Fruit fly (Drosophila melanogaster) whole organism, prepupa: ENCODE data around the gene Ance.
A peak's percentile ranks its signal among the peaks of the same experiment; 100 is the strongest.

Source experiments
- Blimp-1 ChIP-seq: fragments of 200-800 bp; sonication (Bioruptor generic); optimal IDR thresholded peaks from 3 replicates; lab custom pipeline; 2017; ENCODE audit warnings: missing biosample characterization, missing genetic modification characterization, mild to moderate bottlenecking, moderate library complexity, missing genetic modification reagents
- CG10631 ChIP-seq: fragments of 200-800 bp; sonication (Bioruptor generic); optimal IDR thresholded peaks from 2 replicates; lab custom pipeline; 2016; ENCODE audit warnings: missing biosample characterization, missing genetic modification characterization
- CG10669 ChIP-seq: fragments of 200-800 bp; sonication (Bioruptor generic); optimal IDR thresholded peaks from 3 replicates; lab custom pipeline; 2018; ENCODE audit warnings: missing biosample characterization, mild to moderate bottlenecking, missing genetic modification characterization, moderate library complexity
- CG11294 ChIP-seq: fragments of 200-800 bp; sonication (Bioruptor generic); IDR thresholded peaks from 2 replicates; pipeline ENCODE4 v1.3.6; 2022; ENCODE audit warnings: missing biosample characterization, missing genetic modification characterization
- CG11762 ChIP-seq: fragments of 200-800 bp; sonication (Bioruptor generic); optimal IDR thresholded peaks from 3 replicates; lab custom pipeline; 2016; ENCODE audit warnings: missing biosample characterization, missing genetic modification characterization; ENCODE audit not compliant: insufficient read depth
- CG15336 ChIP-seq: fragments of 200-800 bp; sonication (Bioruptor generic); IDR thresholded peaks from 2 replicates; pipeline ENCODE4 v1.3.6; 2022; ENCODE audit warnings: missing biosample characterization, missing genetic modification characterization
- CG1621 ChIP-seq: fragments of 200-800 bp; sonication (Bioruptor generic); optimal IDR thresholded peaks from 3 replicates; lab custom pipeline; 2018; ENCODE audit warnings: missing biosample characterization, mild to moderate bottlenecking, missing genetic modification characterization
- CG16779 ChIP-seq: fragments of 200-800 bp; sonication (Bioruptor generic); optimal IDR thresholded peaks from 3 replicates; lab custom pipeline; 2017; ENCODE audit warnings: missing biosample characterization, mild to moderate bottlenecking, missing genetic modification characterization
- CG3032 ChIP-seq: fragments of 200-800 bp; optimal IDR thresholded peaks from 2 replicates; lab custom pipeline; 2019; ENCODE audit warnings: missing biosample characterization, mild to moderate bottlenecking, missing genetic modification characterization, moderate library complexity
- CG31627 ChIP-seq: fragments of 200-800 bp; sonication (Bioruptor generic); optimal IDR thresholded peaks from 3 replicates; lab custom pipeline; 2016; ENCODE audit warnings: missing biosample characterization, missing genetic modification characterization
- CG32006 ChIP-seq: fragments of 200-800 bp; sonication (Bioruptor generic); optimal IDR thresholded peaks from 3 replicates; lab custom pipeline; 2017; ENCODE audit warnings: missing biosample characterization, mild to moderate bottlenecking, missing genetic modification characterization
- CG34406 ChIP-seq: fragments of 200-800 bp; sonication (Bioruptor generic); optimal IDR thresholded peaks from 3 replicates; lab custom pipeline; 2016; ENCODE audit warnings: missing biosample characterization, missing genetic modification characterization
- CG3919 ChIP-seq: fragments of 200-800 bp; sonication (Bioruptor generic); optimal IDR thresholded peaks from 3 replicates; lab custom pipeline; 2016; ENCODE audit warnings: missing biosample characterization, missing genetic modification characterization
- CG6163 ChIP-seq: fragments of 200-800 bp; sonication (Bioruptor generic); IDR thresholded peaks from 3 replicates; pipeline ENCODE4 v1.3.6; 2022; ENCODE audit warnings: missing biosample characterization, missing genetic modification characterization
- CG6792 ChIP-seq: fragments of 200-800 bp; sonication (Bioruptor generic); optimal IDR thresholded peaks from 3 replicates; lab custom pipeline; 2016; ENCODE audit warnings: missing biosample characterization, missing genetic modification characterization
- CG6808 ChIP-seq: fragments of 200-800 bp; sonication (Bioruptor generic); optimal IDR thresholded peaks from 3 replicates; lab custom pipeline; 2017; ENCODE audit warnings: missing biosample characterization, missing genetic modification characterization, mild to moderate bottlenecking, moderate library complexity, missing genetic modification reagents
- CG7368 ChIP-seq: fragments of 200-800 bp; sonication (Bioruptor generic); optimal IDR thresholded peaks from 3 replicates; lab custom pipeline; 2016; ENCODE audit warnings: missing biosample characterization, missing genetic modification characterization
- CG8119 ChIP-seq: fragments of 200-800 bp; sonication (Bioruptor generic); IDR thresholded peaks from 3 replicates; pipeline ENCODE4 v1.3.6; 2022; ENCODE audit warnings: missing biosample characterization, missing genetic modification characterization
- Eip75B ChIP-seq: fragments of 200-800 bp; sonication (Bioruptor generic); optimal IDR thresholded peaks from 3 replicates; lab custom pipeline; 2016; ENCODE audit warnings: missing biosample characterization, missing genetic modification characterization
- Eip78C ChIP-seq: fragments of 200-800 bp; sonication (Bioruptor generic); peaks from one replicate; lab custom pipeline; 2016; ENCODE audit warnings: missing biosample characterization, missing genetic modification characterization
- Ets96B ChIP-seq: fragments of 200-800 bp; optimal IDR thresholded peaks from 2 replicates; lab custom pipeline; 2019; ENCODE audit warnings: missing biosample characterization, mild to moderate bottlenecking, missing genetic modification characterization, moderate library complexity
- Gug ChIP-seq: fragments of 200-800 bp; sonication (Bioruptor generic); IDR thresholded peaks from 2 replicates; pipeline ENCODE4 v1.3.6; 2022; ENCODE audit warnings: missing biosample characterization, missing genetic modification characterization
- Hr38 ChIP-seq: sonication (Bioruptor generic); optimal IDR thresholded peaks from 2 replicates; lab custom pipeline; 2016; ENCODE audit warnings: missing biosample characterization, missing genetic modification characterization
- Hr39 ChIP-seq: fragments of 200-800 bp; sonication (Bioruptor generic); optimal IDR thresholded peaks from 2 replicates; lab custom pipeline; 2016; ENCODE audit warnings: missing biosample characterization, missing genetic modification characterization
- Hr4 ChIP-seq: fragments of 200-800 bp; sonication (Bioruptor generic); optimal IDR thresholded peaks from 3 replicates; lab custom pipeline; 2016; ENCODE audit warnings: missing biosample characterization, missing genetic modification characterization
- Lpt ChIP-seq: fragments of 200-800 bp; sonication (Bioruptor generic); optimal IDR thresholded peaks from 3 replicates; lab custom pipeline; 2016; ENCODE audit warnings: missing biosample characterization, missing genetic modification characterization
- Met ChIP-seq: fragments of 200-800 bp; sonication (Bioruptor generic); optimal IDR thresholded peaks from 3 replicates; lab custom pipeline; 2016; ENCODE audit warnings: missing biosample characterization, missing genetic modification characterization
- Smox ChIP-seq: fragments of 200-800 bp; sonication (Bioruptor generic); optimal IDR thresholded peaks from 3 replicates; lab custom pipeline; 2016; ENCODE audit warnings: missing biosample characterization, missing genetic modification characterization
- Sox15 ChIP-seq: fragments of 200-800 bp; sonication (Bioruptor generic); optimal IDR thresholded peaks from 3 replicates; lab custom pipeline; 2016; ENCODE audit warnings: missing biosample characterization, missing genetic modification characterization
- achi ChIP-seq: fragments of 200-800 bp; sonication (Bioruptor generic); optimal IDR thresholded peaks from 3 replicates; lab custom pipeline; 2016; ENCODE audit warnings: missing biosample characterization, missing genetic modification characterization
- acj6 ChIP-seq: fragments of 200-800 bp; sonication (Bioruptor generic); optimal IDR thresholded peaks from 3 replicates; lab custom pipeline; 2016; ENCODE audit warnings: missing biosample characterization, missing genetic modification characterization
- cyc ChIP-seq: fragments of 200-800 bp; sonication (Bioruptor generic); optimal IDR thresholded peaks from 3 replicates; lab custom pipeline; 2016; ENCODE audit warnings: missing biosample characterization, missing genetic modification characterization
- dac ChIP-seq: fragments of 200-800 bp; sonication (Bioruptor generic); optimal IDR thresholded peaks from 2 replicates; lab custom pipeline; 2017; ENCODE audit warnings: missing biosample characterization, mild to moderate bottlenecking, missing genetic modification characterization
- dsx ChIP-seq: fragments of 200-800 bp; optimal IDR thresholded peaks from 3 replicates; lab custom pipeline; 2019; ENCODE audit warnings: missing biosample characterization, mild to moderate bottlenecking, missing genetic modification characterization, moderate library complexity; ENCODE audit not compliant: poor library complexity, severe bottlenecking
- eg ChIP-seq: fragments of 200-800 bp; sonication (Bioruptor generic); IDR thresholded peaks from 3 replicates; pipeline ENCODE4 v1.3.6; 2022; ENCODE audit warnings: missing biosample characterization, missing genetic modification characterization
- esn ChIP-seq: fragments of 200-800 bp; sonication (Bioruptor generic); optimal IDR thresholded peaks from 2 replicates; lab custom pipeline; 2016; ENCODE audit warnings: missing biosample characterization, mild to moderate bottlenecking, missing genetic modification characterization, moderate library complexity
- fd59A ChIP-seq: fragments of 200-800 bp; sonication (Bioruptor generic); optimal IDR thresholded peaks from 2 replicates; lab custom pipeline; 2017; ENCODE audit warnings: missing biosample characterization, mild to moderate bottlenecking, missing genetic modification characterization, missing genetic modification reagents
- lz ChIP-seq: fragments of 200-800 bp; sonication (Bioruptor generic); optimal IDR thresholded peaks from 3 replicates; lab custom pipeline; 2016; ENCODE audit warnings: missing biosample characterization, missing genetic modification characterization
- pdm3 ChIP-seq: fragments of 200-800 bp; sonication (Bioruptor generic); optimal IDR thresholded peaks from 3 replicates; lab custom pipeline; 2016; ENCODE audit warnings: missing biosample characterization, missing genetic modification characterization
- salr ChIP-seq, 2 experiments: fragments of 200-800 bp; sonication (Bioruptor generic); optimal IDR thresholded peaks; 3 replicates each; lab custom pipeline; 2016 to 2018; ENCODE audit warnings: missing biosample characterization in 2 of 2, missing genetic modification characterization in 2 of 2, mild to moderate bottlenecking in 1 of 2
- svp ChIP-seq: fragments of 200-800 bp; sonication (Bioruptor generic); peaks from one replicate; lab custom pipeline; 2016; ENCODE audit warnings: missing biosample characterization, missing genetic modification characterization
- vri ChIP-seq: fragments of 200-800 bp; sonication (Bioruptor generic); optimal IDR thresholded peaks from 3 replicates; lab custom pipeline; 2016; ENCODE audit warnings: missing biosample characterization, mild to moderate bottlenecking, missing genetic modification characterization

Ance gene

DNA sequence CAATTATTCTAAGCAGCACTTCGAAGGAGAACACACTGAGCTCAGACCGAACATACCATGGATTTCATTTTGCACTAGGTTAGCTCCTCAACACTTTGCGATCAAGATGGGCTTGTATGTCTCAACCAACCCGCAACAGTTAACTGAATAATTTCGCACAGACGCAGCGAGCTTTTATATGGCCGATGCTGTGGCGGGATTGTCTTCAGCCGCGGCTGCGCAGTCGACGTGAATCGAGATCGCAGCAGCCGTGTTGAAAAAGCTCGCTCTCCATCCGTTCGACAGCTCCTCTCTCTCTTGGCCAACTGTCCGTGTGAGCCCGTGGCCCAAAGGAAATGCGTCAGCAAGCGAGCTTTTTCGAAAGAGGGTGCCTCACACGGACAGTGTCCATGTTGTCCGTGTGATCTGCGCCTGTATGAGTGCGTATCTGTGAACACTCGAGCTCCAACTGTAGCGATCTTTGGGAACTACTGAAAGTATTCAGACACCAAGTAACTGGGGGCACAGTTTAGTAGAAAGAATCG, 29.2 kb downstream of the Ance start, which contains the start of gene Vajk2:
Vajk2 (minus strand) TSS at position 151 of the 524 bp plus-strand sequence.
- TF ChIP-seq Eip78C (GFP tag; lab: Kevin White, UChicago) = peak; percentile 42
- peak; percentile 42; the same call in 1 of the 3 replicates for TF ChIP-seq eg (GFP tag; lab: Robert Waterston, UW)
- TF ChIP-seq Sox15 (GFP tag; lab: Kevin White, UChicago) = no peak
- TF ChIP-seq CG15336 (GFP tag; lab: Robert Waterston, UW) = 0 out of 2 replicates have a peak, but pooled peaks have one; percentile 16

DNA sequence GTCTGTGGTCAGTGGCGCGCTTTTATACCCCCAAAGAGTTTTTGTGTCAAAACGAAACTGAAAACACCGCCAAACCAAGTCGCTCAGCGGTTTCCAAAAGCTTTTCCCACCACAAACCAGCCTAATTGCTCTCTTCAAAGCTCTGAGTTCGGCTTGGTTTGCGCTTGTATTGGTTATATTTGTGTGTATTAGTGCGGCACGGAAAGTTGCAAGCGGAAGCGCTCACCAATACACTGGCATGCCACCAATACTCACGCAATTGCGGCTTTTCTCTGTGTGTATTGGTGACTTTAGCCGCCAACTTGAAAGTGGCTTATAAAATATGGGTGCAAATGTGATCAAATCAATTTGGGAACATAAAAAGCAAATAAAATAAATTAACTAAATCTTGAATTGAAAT, 42.0 kb downstream of the Ance start, which contains the start of gene Vajk3:
Vajk3 (minus strand) TSS at position 1 of the 400 bp plus-strand sequence.
- TF ChIP-seq eg (GFP tag; lab: Robert Waterston, UW) (0 out of 3 replicates have a peak, but pooled peaks have one; percentile 16), cyc (GFP tag; lab: Kevin White, UChicago) (no peak)

DNA sequence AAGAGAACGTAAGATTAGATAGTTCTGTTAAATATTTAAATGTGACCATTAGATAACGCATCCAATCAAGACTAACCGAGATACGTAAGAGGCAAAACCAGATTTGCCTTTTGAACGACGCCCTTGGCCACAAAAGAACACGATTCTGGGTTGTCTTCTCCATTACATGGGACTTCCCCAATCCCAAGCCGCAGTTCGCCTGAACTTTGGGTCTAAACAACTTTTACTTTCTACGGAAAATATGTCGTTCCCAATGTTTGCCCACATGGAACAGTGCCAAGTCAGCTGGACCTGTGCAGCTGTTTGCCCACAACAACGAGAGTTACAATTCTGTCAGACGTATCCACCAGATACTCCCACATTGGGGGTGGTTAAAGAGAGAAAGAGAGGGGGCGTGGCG, 44.3 kb downstream of the Ance start:
- no peak for TF ChIP-seq CG1621 (tag; lab: Kevin White, UChicago)
- no peak for TF ChIP-seq acj6
- TF ChIP-seq Hr4 (GFP tag; lab: Kevin White, UChicago) = no peak
- no peak for TF ChIP-seq Met (GFP tag; lab: Kevin White, UChicago)
- no peak for TF ChIP-seq salr (GFP tag; optimal IDR thresholded peaks at IDR 0.05; lab: Kevin White, UChicago)
- TF ChIP-seq CG3032 (tag; lab: Kevin White, UChicago) = no peak
- TF ChIP-seq lz (GFP tag; lab: Kevin White, UChicago) = no peak
- no peak for TF ChIP-seq CG6808 (GFP tag; lab: Kevin White, UChicago)
- no peak for TF ChIP-seq CG10669 (GFP tag; lab: Kevin White, UChicago)
- no peak for TF ChIP-seq cyc (GFP tag; lab: Kevin White, UChicago)
- TF ChIP-seq Hr38 (GFP tag; lab: Kevin White, UChicago) = no peak
- TF ChIP-seq Blimp-1 (GFP tag; lab: Kevin White, UChicago) = no peak
- no peak for TF ChIP-seq Smox (GFP tag; lab: Kevin White, UChicago)
- no peak for TF ChIP-seq CG8119 (GFP tag; lab: Robert Waterston, UW)
- TF ChIP-seq vri (GFP tag; lab: Kevin White, UChicago) = no peak
- TF ChIP-seq dac (GFP tag; lab: Kevin White, UChicago) = no peak
- no peak for TF ChIP-seq CG34406 (GFP tag; lab: Kevin White, UChicago)
- TF ChIP-seq svp (GFP tag; lab: Kevin White, UChicago) = no peak
- TF ChIP-seq, all 60 proteins: peak for 0

DNA sequence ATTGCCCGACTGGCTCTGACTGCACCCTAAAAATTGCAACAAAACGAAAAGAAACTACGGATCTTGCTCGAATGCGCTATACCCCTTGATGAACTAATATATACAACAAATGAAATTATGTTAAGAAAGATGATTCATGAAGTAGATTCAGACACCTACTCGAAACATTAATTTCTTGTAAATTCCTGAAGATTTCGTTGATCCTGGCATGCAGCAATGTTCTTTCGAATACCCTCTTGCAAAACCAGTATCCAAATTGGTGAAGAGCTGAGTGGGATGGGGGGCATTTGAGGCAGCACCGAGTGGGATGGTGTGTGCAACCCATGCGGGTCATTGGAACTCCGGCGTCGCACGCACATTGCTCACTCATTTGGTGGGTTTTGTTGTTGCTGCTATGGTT, 50.3 kb downstream of the Ance start:
- TF ChIP-seq CG16779 (tag; lab: Kevin White, UChicago) (peak; percentile 86), Ets96B (tag; lab: Kevin White, UChicago) (peak; percentile 86), CG8119 (GFP tag; lab: Robert Waterston, UW) (peak; percentile 94), Lpt (GFP tag; lab: Kevin White, UChicago) (peak; percentile 96), CG7368 (peak; percentile 83), dsx (GFP tag; lab: Kevin White, UChicago) (peak; percentile 87), CG34406 (GFP tag; lab: Kevin White, UChicago) (peak; percentile 93), Eip75B (peak; percentile 96), CG31627 (GFP tag; lab: Kevin White, UChicago) (peak; percentile 98), dac (GFP tag; lab: Kevin White, UChicago) (peak; percentile 85), fd59A (GFP tag; lab: Kevin White, UChicago) (peak; percentile 90), CG10631 (GFP tag; lab: Kevin White, UChicago) (peak; percentile 96), Gug (peak; percentile 94), lz (GFP tag; lab: Kevin White, UChicago) (peak; percentile 98), CG1621 (tag; lab: Kevin White, UChicago) (peak; percentile 92), svp (GFP tag; lab: Kevin White, UChicago) (peak; percentile 95), CG6808 (GFP tag; lab: Kevin White, UChicago) (peak; percentile 86), eg (GFP tag; lab: Robert Waterston, UW) (peak; percentile 94), CG11762 (GFP tag; lab: Kevin White, UChicago) (peak; percentile 93), CG11294 (peak; percentile 95), Blimp-1 (GFP tag; lab: Kevin White, UChicago) (peak; percentile 88), CG32006 (GFP tag; lab: Kevin White, UChicago) (peak; percentile 95), vri (GFP tag; lab: Kevin White, UChicago) (peak; percentile 97), esn (GFP tag; lab: Kevin White, UChicago) (peak; percentile 99), CG3032 (tag; lab: Kevin White, UChicago) (peak; percentile 94), CG3919 (GFP tag; lab: Kevin White, UChicago) (peak; percentile 93), pdm3 (GFP tag; lab: Kevin White, UChicago) (peak; percentile 97), CG6792 (GFP tag; lab: Kevin White, UChicago) (peak; percentile 96), Hr39 (GFP tag; lab: Kevin White, UChicago) (peak; percentile 99), CG10669 (GFP tag; lab: Kevin White, UChicago) (peak; percentile 90), CG6163 (GFP tag; lab: Robert Waterston, UW) (peak; percentile 98), achi (GFP tag; lab: Kevin White, UChicago) (peak; percentile 95)
